Worm (Caenorhabditis elegans) whole organism, late embryonic: ENCODE measurements around the gene F10C2.5.

Experiments used
- C08G9.2 ChIP-seq: sonication (generic microtip); optimal IDR thresholded peaks from 2 replicates; lab custom pipeline; 2016; ENCODE audit warnings: mild to moderate bottlenecking, missing genetic modification characterization, moderate library complexity, missing compliant biosample characterization
- F13H6.1 ChIP-seq: sonication (generic microtip); optimal IDR thresholded peaks from 2 replicates; lab custom pipeline; 2016; ENCODE audit warnings: missing genetic modification characterization, missing compliant biosample characterization
- ceh-14 ChIP-seq: sonication (generic microtip); optimal IDR thresholded peaks from 2 replicates; lab custom pipeline; 2016; ENCODE audit warnings: missing genotype, missing genetic modification characterization, missing compliant biosample characterization
- ceh-18 ChIP-seq: sonication (generic microtip); optimal IDR thresholded peaks from 2 replicates; lab custom pipeline; 2016; ENCODE audit warnings: missing genetic modification characterization, missing compliant biosample characterization
- ceh-48 ChIP-seq: sonication (generic microtip); optimal IDR thresholded peaks from 2 replicates; lab custom pipeline; 2016; ENCODE audit warnings: missing genetic modification characterization, inconsistent platforms, missing compliant biosample characterization
- hlh-30 ChIP-seq: sonication (generic microtip); optimal IDR thresholded peaks from 2 replicates; lab custom pipeline; 2017; ENCODE audit warnings: antibody characterized with exemption, missing genetic modification characterization, missing compliant biosample characterization; ENCODE audit not compliant: insufficient read depth
- nfya-1 ChIP-seq: sonication (generic microtip); optimal IDR thresholded peaks from 2 replicates; lab custom pipeline; 2017; ENCODE audit warnings: missing genetic modification characterization, mild to moderate bottlenecking, missing compliant biosample characterization, antibody characterized with exemption, moderate library complexity
- pqm-1 ChIP-seq: sonication (generic microtip); optimal IDR thresholded peaks from 2 replicates; lab custom pipeline; 2016; ENCODE audit warnings: missing genetic modification characterization, missing compliant biosample characterization
- sox-4 ChIP-seq: sonication (generic microtip); optimal IDR thresholded peaks from 2 replicates; lab custom pipeline; 2017; ENCODE audit warnings: mild to moderate bottlenecking, missing genetic modification characterization, inconsistent platforms, missing compliant biosample characterization
- tbx-2 ChIP-seq: sonication (generic microtip); optimal IDR thresholded peaks from 2 replicates; lab custom pipeline; 2016; ENCODE audit warnings: missing genetic modification characterization, missing compliant biosample characterization
- unc-86 ChIP-seq: sonication (generic microtip); optimal IDR thresholded peaks from 2 replicates; lab custom pipeline; 2016; ENCODE audit warnings: missing genetic modification characterization, missing compliant biosample characterization

DNA sequence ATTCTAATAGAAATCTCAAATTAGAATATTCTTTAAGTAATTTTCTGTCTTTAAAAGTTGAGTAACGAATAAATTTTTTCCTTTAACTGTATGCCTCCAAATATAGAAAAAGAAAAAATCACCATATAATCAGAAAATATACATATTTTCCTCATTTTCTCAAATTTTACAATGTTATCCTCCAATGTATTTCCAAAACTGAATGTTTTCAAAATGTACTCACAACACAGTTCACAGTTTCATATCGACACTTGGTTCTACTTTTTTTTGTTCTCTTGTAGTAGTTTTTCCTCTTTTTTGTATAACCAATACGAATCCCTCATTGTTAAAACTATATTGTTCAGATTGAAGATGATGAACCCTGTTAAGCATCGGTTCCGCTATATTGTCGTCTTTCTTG, 8.4 kb downstream of the F10C2.5 start, which contains the start of gene F10C2.7:
- no peak for TF ChIP-seq ceh-14
- TF ChIP-seq F13H6.1 (tag; lab: Kevin White, UChicago): no peak
- TF ChIP-seq ceh-48 (tag; lab: Kevin White, UChicago): no peak
- TF ChIP-seq ceh-18 (tag; lab: Kevin White, UChicago): no peak
- no peak for TF ChIP-seq nfya-1 (tag; lab: Kevin White, UChicago)
- TF ChIP-seq unc-86 (tag; lab: Kevin White, UChicago): no peak
- TF ChIP-seq C08G9.2: no peak
- no peak for TF ChIP-seq hlh-30 (tag; lab: Kevin White, UChicago)
- no peak for TF ChIP-seq pqm-1
- TF ChIP-seq tbx-2 (tag; lab: Kevin White, UChicago): no peak
- TF ChIP-seq sox-4: no peak
